Worm (Caenorhabditis elegans) whole organism, L2 larva: ENCODE results near the gene selt-1.1.

Source experiments
- C34F6.9 ChIP-seq: fragments of 150-350 bp; optimal IDR thresholded peaks from 2 replicates; lab custom pipeline; 2014; ENCODE audit warnings: missing biosample characterization, missing genetic modification characterization
- F13H6.1 ChIP-seq: sonication (generic microtip); optimal IDR thresholded peaks from 2 replicates; lab custom pipeline; 2016; ENCODE audit warnings: missing genetic modification characterization, missing compliant biosample characterization
- R02D3.7 ChIP-seq: fragments of 150-350 bp; optimal IDR thresholded peaks from 2 replicates; lab custom pipeline; 2014; ENCODE audit warnings: missing biosample characterization, missing genetic modification characterization
- ama-1 ChIP-seq: fragments of 150-350 bp; optimal IDR thresholded peaks from 2 replicates; lab custom pipeline; 2018; ENCODE audit warnings: inconsistent platforms
- blmp-1 ChIP-seq: sonication (generic microtip); optimal IDR thresholded peaks from 2 replicates; lab custom pipeline; 2017; ENCODE audit warnings: missing genetic modification characterization, mild to moderate bottlenecking, missing compliant biosample characterization, antibody characterized with exemption, moderate library complexity; ENCODE audit not compliant: insufficient read depth
- ceh-16 ChIP-seq: fragments of 150-350 bp; optimal IDR thresholded peaks from 2 replicates; lab custom pipeline; 2014; ENCODE audit warnings: missing biosample characterization, missing genetic modification characterization
- crh-2 ChIP-seq: sonication (generic microtip); optimal IDR thresholded peaks from 2 replicates; lab custom pipeline; 2017; ENCODE audit warnings: missing biosample characterization, missing genetic modification characterization
- dmd-4 ChIP-seq: sonication (generic microtip); optimal IDR thresholded peaks from 2 replicates; lab custom pipeline; 2017; ENCODE audit warnings: missing biosample characterization, missing genetic modification characterization
- egl-27 ChIP-seq: sonication (generic microtip); optimal IDR thresholded peaks from 3 replicates; lab custom pipeline; 2017; ENCODE audit warnings: missing biosample characterization, missing genetic modification reagents, missing genetic modification characterization
- fos-1 ChIP-seq: fragments of 150-350 bp; optimal IDR thresholded peaks from 2 replicates; lab custom pipeline; 2014; ENCODE audit warnings: missing biosample characterization, missing genetic modification characterization
- lin-11 ChIP-seq: fragments of 150-350 bp; sonication (generic microtip); optimal IDR thresholded peaks from 2 replicates; lab custom pipeline; 2014; ENCODE audit warnings: missing biosample characterization, missing genetic modification characterization, inconsistent platforms, mixed read lengths
- lin-13 ChIP-seq: fragments of 150-350 bp; optimal IDR thresholded peaks from 2 replicates; lab custom pipeline; 2014; ENCODE audit warnings: missing biosample characterization, missing genetic modification reagents, missing genetic modification characterization
- lsy-2 ChIP-seq, 2 experiments: fragments of 150-350 bp in 1 of 2; sonication (generic microtip) in 1 of 2; optimal IDR thresholded peaks; 2 replicates each; lab custom pipeline; 2014 to 2017; ENCODE audit warnings: missing biosample characterization in 2 of 2, missing genetic modification characterization in 2 of 2
- mab-5 ChIP-seq: fragments of 150-350 bp; optimal IDR thresholded peaks from 2 replicates; lab custom pipeline; 2014; ENCODE audit warnings: missing biosample characterization, missing genetic modification characterization
- mbf-1 ChIP-seq: sonication (generic microtip); optimal IDR thresholded peaks from 2 replicates; lab custom pipeline; 2017; ENCODE audit warnings: missing biosample characterization, missing genetic modification characterization
- mdl-1 ChIP-seq, 2 experiments: fragments of 150-350 bp in 1 of 2; sonication (generic microtip) in 1 of 2; optimal IDR thresholded peaks; 2 replicates each; lab custom pipeline; 2017; ENCODE audit warnings: missing biosample characterization in 2 of 2, missing genetic modification characterization in 2 of 2
- nhr-129 ChIP-seq: fragments of 150-350 bp; optimal IDR thresholded peaks from 2 replicates; lab custom pipeline; 2014; ENCODE audit warnings: missing biosample characterization, missing genetic modification characterization
- nhr-21 ChIP-seq: fragments of 150-350 bp; optimal IDR thresholded peaks from 2 replicates; lab custom pipeline; 2014; ENCODE audit warnings: missing biosample characterization, missing genetic modification characterization
- nhr-23 ChIP-seq: fragments of 150-350 bp; optimal IDR thresholded peaks from 2 replicates; lab custom pipeline; 2014; ENCODE audit warnings: missing biosample characterization, missing genetic modification reagents, missing genetic modification characterization
- nhr-237 ChIP-seq: fragments of 150-350 bp; optimal IDR thresholded peaks from 2 replicates; lab custom pipeline; 2014; ENCODE audit warnings: missing biosample characterization, missing genetic modification characterization
- nhr-25 ChIP-seq: fragments of 150-350 bp; sonication (generic microtip); optimal IDR thresholded peaks from 3 replicates; lab custom pipeline; 2014; ENCODE audit warnings: missing biosample characterization, missing genetic modification characterization
- nhr-77 ChIP-seq: fragments of 150-350 bp; optimal IDR thresholded peaks from 2 replicates; lab custom pipeline; 2014; ENCODE audit warnings: missing biosample characterization, missing genetic modification characterization
- peb-1 ChIP-seq: fragments of 150-350 bp; optimal IDR thresholded peaks from 2 replicates; lab custom pipeline; 2014; ENCODE audit warnings: missing biosample characterization, missing genetic modification characterization
- sem-4 ChIP-seq: fragments of 150-350 bp; optimal IDR thresholded peaks from 2 replicates; lab custom pipeline; 2014; ENCODE audit warnings: missing biosample characterization, missing genetic modification reagents, missing genetic modification characterization
- skn-1 ChIP-seq: sonication (generic microtip); optimal IDR thresholded peaks from 2 replicates; lab custom pipeline; 2017; ENCODE audit warnings: missing biosample characterization, missing genetic modification characterization
- sma-3 ChIP-seq: sonication (generic microtip); optimal IDR thresholded peaks from 2 replicates; lab custom pipeline; 2016; ENCODE audit warnings: missing genetic modification reagents, missing genetic modification characterization, missing compliant biosample characterization
- sma-9 ChIP-seq, 2 experiments: fragments of 150-350 bp in 1 of 2; sonication (generic microtip) in 1 of 2; optimal IDR thresholded peaks; 2 replicates each; lab custom pipeline; 2014 to 2016; ENCODE audit warnings: missing genetic modification characterization in 2 of 2, mild to moderate bottlenecking in 1 of 2, missing biosample characterization in 1 of 2, missing compliant biosample characterization in 1 of 2, missing genetic modification reagents in 1 of 2, moderate library complexity in 1 of 2
- unc-39 ChIP-seq: fragments of 150-350 bp; optimal IDR thresholded peaks from 2 replicates; lab custom pipeline; 2014; ENCODE audit warnings: missing biosample characterization, missing genetic modification characterization
- unc-55 ChIP-seq: fragments of 150-350 bp; sonication (generic microtip); optimal IDR thresholded peaks from 3 replicates; lab custom pipeline; 2014; ENCODE audit warnings: missing biosample characterization, missing genetic modification reagents, missing genetic modification characterization
- unc-62 ChIP-seq: fragments of 150-350 bp; optimal IDR thresholded peaks from 2 replicates; lab custom pipeline; 2014; ENCODE audit warnings: missing biosample characterization, missing genetic modification reagents, missing genetic modification characterization
- zag-1 ChIP-seq: fragments of 150-350 bp; optimal IDR thresholded peaks from 2 replicates; lab custom pipeline; 2014; ENCODE audit warnings: missing biosample characterization, missing genetic modification characterization
- ztf-1 ChIP-seq: fragments of 200-800 bp; sonication (Bioruptor generic); conservative IDR thresholded peaks from 2 replicates; pipeline ENCODE4 v1.3.6; 2022; ENCODE audit warnings: missing genetic modification characterization, missing compliant biosample characterization
- ztf-4 ChIP-seq: fragments of 150-350 bp; optimal IDR thresholded peaks from 2 replicates; lab custom pipeline; 2014; ENCODE audit warnings: missing biosample characterization, missing genetic modification characterization

Gene selt-1.1

ce11 chrX:11569744-11570359, 23.6 kb upstream of the selt-1.1 start:
- TF ChIP-seq F13H6.1: peak; percentile 28
- no peak for TF ChIP-seq ztf-1

- peak; percentile 50 for TF ChIP-seq crh-2 (tag; lab: Kevin White, UChicago)
- TF ChIP-seq nhr-129 (tag; lab: Kevin White, UChicago): peak; percentile 52
- peak; percentile 64 for TF ChIP-seq sem-4 (tag; lab: Kevin White, UChicago)
- peak; percentile 2 to 61 for TF ChIP-seq lsy-2 (tag; optimal IDR thresholded peaks at IDR 0.05; lab: Kevin White, UChicago)
- TF ChIP-seq nhr-21: peak; percentile 68
- TF ChIP-seq unc-55: peak; percentile 76
- TF ChIP-seq mab-5 (tag; lab: Kevin White, UChicago): peak; percentile 9
- peak; percentile 61 for TF ChIP-seq sma-9 (GFP tag; optimal IDR thresholded peaks at IDR 0.05; lab: Kevin White, UChicago)
- TF ChIP-seq sma-9 (tag; optimal IDR thresholded peaks at IDR 0.05; lab: Kevin White, UChicago): no peak
- peak; percentile 58 for TF ChIP-seq lin-11 (tag; lab: Kevin White, UChicago)
- no peak for TF ChIP-seq ama-1 (lab: Kevin White, UChicago)
- TF ChIP-seq R02D3.7: no peak
- peak; percentile 42 to 66 for TF ChIP-seq mdl-1 (tag; optimal IDR thresholded peaks at IDR 0.05; lab: Kevin White, UChicago)
- peak; percentile 61 for TF ChIP-seq C34F6.9 (tag; lab: Kevin White, UChicago)
- TF ChIP-seq unc-62 (GFP tag; lab: Kevin White, UChicago): no peak
- TF ChIP-seq sma-3: peak; percentile 33
- TF ChIP-seq blmp-1 (tag; lab: Kevin White, UChicago): peak; percentile 92
- TF ChIP-seq F13H6.1: peak; percentile 47
- no peak for TF ChIP-seq unc-39 (tag; lab: Kevin White, UChicago)
- TF ChIP-seq nhr-237 (tag; lab: Kevin White, UChicago): no peak
- peak; percentile 42 for TF ChIP-seq fos-1 (tag; lab: Kevin White, UChicago)
These were observed 17.4 kb upstream of the selt-1.1 start, which contains the start of gene trpp-9 for ce11 chrX:11563663-11564062. Gene trpp-9 (plus strand): TSS chrX:11563923.

ce11 chrX:11560615-11561014, 14.3 kb upstream of the selt-1.1 start, which contains the start of gene lev-8:
Gene lev-8 (plus strand): TSS chrX:11560915.
- no peak for TF ChIP-seq R02D3.7
- TF ChIP-seq lsy-2 (tag; optimal IDR thresholded peaks at IDR 0.05; lab: Kevin White, UChicago): no peak
- no peak for TF ChIP-seq ama-1 (lab: Kevin White, UChicago)
- TF ChIP-seq mab-5 (tag; lab: Kevin White, UChicago): no peak
- no peak for TF ChIP-seq nhr-21
- TF ChIP-seq lin-11 (tag; lab: Kevin White, UChicago): no peak
- TF ChIP-seq nhr-77 (tag; lab: Kevin White, UChicago): no peak
- no peak for TF ChIP-seq nhr-25 (tag; lab: Kevin White, UChicago)
- no peak for TF ChIP-seq peb-1 (tag; lab: Kevin White, UChicago)
- no peak for TF ChIP-seq crh-2 (tag; lab: Kevin White, UChicago)
- no peak for TF ChIP-seq dmd-4 (tag; lab: Kevin White, UChicago)
- TF ChIP-seq ztf-4 (tag; lab: Kevin White, UChicago): no peak
- TF ChIP-seq mbf-1 (tag; lab: Kevin White, UChicago): no peak
- no peak for TF ChIP-seq ceh-16 (tag; lab: Kevin White, UChicago)
- no peak for TF ChIP-seq ztf-1
- no peak for TF ChIP-seq lin-13 (GFP tag; lab: Kevin White, UChicago)
- TF ChIP-seq unc-39 (tag; lab: Kevin White, UChicago): no peak
- no peak for TF ChIP-seq skn-1 (tag; lab: Kevin White, UChicago)
- no peak for TF ChIP-seq nhr-129 (tag; lab: Kevin White, UChicago)

- TF ChIP-seq nhr-23 (tag; lab: Kevin White, UChicago) (no peak), sma-9 (GFP tag; optimal IDR thresholded peaks at IDR 0.05; lab: Kevin White, UChicago) (peak; percentile 20), sma-9 (tag; optimal IDR thresholded peaks at IDR 0.05; lab: Kevin White, UChicago) (no peak), F13H6.1 (peak; percentile 45), egl-27 (tag; lab: Kevin White, UChicago) (no peak), zag-1 (tag; lab: Kevin White, UChicago) (no peak)
These were observed 13.8 kb upstream of the selt-1.1 start for ce11 chrX:11560076-11560475.
